Fruit fly (Drosophila melanogaster): ENCODE measurements around the gene Grl62a.

The Grl62a gene

DNA sequence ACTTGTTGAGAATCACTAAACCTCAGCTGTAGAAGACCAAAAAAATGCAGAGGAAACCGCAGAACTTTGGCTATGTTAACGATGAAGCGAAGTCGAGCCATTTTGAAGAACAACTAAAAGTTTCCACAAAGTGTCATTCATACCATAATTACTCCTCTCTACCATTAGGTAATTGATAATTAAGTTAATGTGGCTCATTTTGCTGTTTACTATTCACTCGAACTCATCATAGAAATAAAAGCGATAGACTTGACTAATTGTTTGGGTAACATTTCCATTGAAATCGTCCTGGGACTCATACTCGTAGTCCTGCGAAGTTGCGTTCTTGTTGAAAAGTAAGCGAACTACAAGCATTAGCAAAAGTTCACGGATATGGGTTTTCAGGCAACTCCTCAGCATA is at the start of gene Grl62a:
Grl62a (minus strand) TSS at position 101 of the 400 bp plus-strand sequence.
- TF ChIP-seq CG5204 (GFP tag; optimal IDR thresholded peaks at IDR 0.05) (no peak), CG12768 (GFP tag; optimal IDR thresholded peaks at IDR 0.05) (no peak), CG11617 (GFP tag; optimal IDR thresholded peaks at IDR 0.05) (no peak), cic (GFP tag; optimal IDR thresholded peaks at IDR 0.05) (no peak), CG33017 (tag; optimal IDR thresholded peaks at IDR 0.05) (no peak)

DNA sequence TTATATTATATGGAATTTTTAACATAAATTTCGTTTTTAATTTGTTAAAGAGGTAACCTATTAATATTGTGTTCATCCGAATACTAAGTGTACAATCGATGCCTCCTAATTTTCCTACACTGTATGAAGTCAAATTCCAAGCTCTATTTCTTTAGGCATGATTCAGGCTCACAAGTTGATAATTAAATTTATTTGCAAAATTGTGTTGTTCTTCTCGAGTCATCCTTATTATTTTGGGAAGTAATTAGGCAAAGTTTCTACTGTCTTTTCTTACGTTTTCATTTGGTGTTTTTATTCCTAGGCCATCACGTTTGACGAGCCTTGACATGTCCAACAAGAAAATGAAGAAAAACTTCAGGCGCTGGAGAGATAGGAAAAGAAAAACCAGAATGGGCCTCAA is 16.4 kb upstream of the Grl62a start, which contains the start of gene CG42355:
CG42355 (minus strand) TSS at position 101 of the 400 bp plus-strand sequence.
- TF ChIP-seq bab1 (GFP tag; optimal IDR thresholded peaks at IDR 0.05) (no peak), CG12768 (GFP tag; optimal IDR thresholded peaks at IDR 0.05) (no peak), toe (GFP tag; optimal IDR thresholded peaks at IDR 0.05) (no peak), CG33017 (tag; optimal IDR thresholded peaks at IDR 0.05) (no peak), CG11617 (GFP tag; optimal IDR thresholded peaks at IDR 0.05) (no peak), tj (GFP tag; optimal IDR thresholded peaks at IDR 0.05) (no peak), CG1620 (GFP tag; optimal IDR thresholded peaks at IDR 0.05) (no peak), cic (GFP tag; optimal IDR thresholded peaks at IDR 0.05) (no peak), CG5204 (GFP tag; optimal IDR thresholded peaks at IDR 0.05) (no peak), Mnt (GFP tag; optimal IDR thresholded peaks at IDR 0.05) (no peak), CG7045 (GFP tag; optimal IDR thresholded peaks at IDR 0.05) (no peak)

- TF ChIP-seq CG11617 (GFP tag; optimal IDR thresholded peaks at IDR 0.05) (no peak), tj (GFP tag; optimal IDR thresholded peaks at IDR 0.05) (no peak), bab1 (GFP tag; optimal IDR thresholded peaks at IDR 0.05) (no peak), kay (GFP tag; ENCODE audit: borderline replicate concordance) (no peak), CG7045 (GFP tag; optimal IDR thresholded peaks at IDR 0.05) (no peak), CG5204 (GFP tag; optimal IDR thresholded peaks at IDR 0.05) (no peak), CG7101 (tag; optimal IDR thresholded peaks at IDR 0.05) (no peak), cnc (optimal IDR thresholded peaks at IDR 0.05) (no peak), Crg-1 (GFP tag; optimal IDR thresholded peaks at IDR 0.05) (no peak), CG33017 (tag; optimal IDR thresholded peaks at IDR 0.05) (no peak)
Observed at dm6 chr3L:2026691-2027090, 4.9 kb upstream of the Grl62a start, which contains the start of gene Grl62c. TSS of gene Grl62c (plus strand) at chr3L:2026991.

- no peak for TF ChIP-seq Clk (GFP tag; optimal IDR thresholded peaks at IDR 0.05)
- TF ChIP-seq CG7045 (GFP tag; optimal IDR thresholded peaks at IDR 0.05), result no peak
Observed at dm6 chr3L:2023291-2023690, 1.5 kb upstream of the Grl62a start, which contains the start of gene Grl62b. TSS of gene Grl62b (minus strand) at chr3L:2023391.

- TF ChIP-seq pad (GFP tag; optimal IDR thresholded peaks at IDR 0.05), result no peak
- TF ChIP-seq Mnt (GFP tag; optimal IDR thresholded peaks at IDR 0.05), result no peak
- TF ChIP-seq tj (GFP tag; optimal IDR thresholded peaks at IDR 0.05), result no peak
- no peak for TF ChIP-seq CG7101 (tag; optimal IDR thresholded peaks at IDR 0.05)
- TF ChIP-seq CG12768 (GFP tag; optimal IDR thresholded peaks at IDR 0.05), result no peak
- TF ChIP-seq CG11617 (GFP tag; optimal IDR thresholded peaks at IDR 0.05), result no peak
- TF ChIP-seq CG5204 (GFP tag; optimal IDR thresholded peaks at IDR 0.05), result no peak
- TF ChIP-seq Clk (GFP tag; optimal IDR thresholded peaks at IDR 0.05), result no peak
- no peak for TF ChIP-seq toe (GFP tag; optimal IDR thresholded peaks at IDR 0.05)
- TF ChIP-seq cic (GFP tag; optimal IDR thresholded peaks at IDR 0.05), result no peak
- no peak for TF ChIP-seq kay (GFP tag; ENCODE audit: borderline replicate concordance)
- TF ChIP-seq ovo (GFP tag; optimal IDR thresholded peaks at IDR 0.05), result no peak
- no peak for TF ChIP-seq CG1620 (GFP tag; optimal IDR thresholded peaks at IDR 0.05)
- no peak for TF ChIP-seq bab1 (GFP tag; optimal IDR thresholded peaks at IDR 0.05)
Observed at dm6 chr3L:2005551-2005950, 16.2 kb downstream of the Grl62a start, which contains the start of gene CG42841. TSS of gene CG42841 (minus strand) at chr3L:2005651.

DNA sequence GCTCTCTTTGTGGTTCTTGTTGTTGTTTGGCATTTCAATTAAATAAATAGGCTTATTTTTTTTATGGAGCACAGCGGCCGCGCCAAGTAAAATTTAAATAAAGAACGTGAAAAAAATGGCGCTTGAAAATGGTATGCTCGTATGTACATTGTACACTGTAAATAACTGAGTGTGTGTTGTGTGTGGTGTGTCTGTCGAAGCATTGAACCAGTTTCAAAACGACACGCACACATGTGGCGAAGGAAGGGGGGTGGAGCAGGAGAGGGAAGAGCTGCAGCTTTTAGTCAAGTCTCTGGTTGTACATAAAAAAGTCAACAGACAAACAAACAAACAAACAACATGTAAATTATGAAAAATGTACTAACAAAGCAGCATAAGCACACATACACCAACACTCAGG is 17.0 kb downstream of the Grl62a start:
- TF ChIP-seq cic (GFP tag; optimal IDR thresholded peaks at IDR 0.05), result no peak
- TF ChIP-seq CG7101 (tag; optimal IDR thresholded peaks at IDR 0.05), result no peak
- no peak for TF ChIP-seq CG5204 (GFP tag; optimal IDR thresholded peaks at IDR 0.05)
- no peak for TF ChIP-seq Clk (GFP tag; optimal IDR thresholded peaks at IDR 0.05)
- TF ChIP-seq CG14711 (tag; optimal IDR thresholded peaks at IDR 0.05), result no peak
- TF ChIP-seq Crg-1 (GFP tag; optimal IDR thresholded peaks at IDR 0.05), result no peak
- TF ChIP-seq CG7045 (GFP tag; optimal IDR thresholded peaks at IDR 0.05), result no peak
- no peak for TF ChIP-seq CG33017 (tag; optimal IDR thresholded peaks at IDR 0.05)
- no peak for TF ChIP-seq bab1 (GFP tag; optimal IDR thresholded peaks at IDR 0.05)
- TF ChIP-seq Mnt (GFP tag; optimal IDR thresholded peaks at IDR 0.05), result no peak
- TF ChIP-seq kay (GFP tag; ENCODE audit: borderline replicate concordance), result no peak
- no peak for TF ChIP-seq Hr96 (GFP tag; optimal IDR thresholded peaks at IDR 0.05)
- TF ChIP-seq toe (GFP tag; optimal IDR thresholded peaks at IDR 0.05), result no peak
- TF ChIP-seq CG11617 (GFP tag; optimal IDR thresholded peaks at IDR 0.05), result no peak
- TF ChIP-seq ovo (GFP tag; optimal IDR thresholded peaks at IDR 0.05), result no peak
- TF ChIP-seq cnc (optimal IDR thresholded peaks at IDR 0.05), result no peak
- TF ChIP-seq CG12768 (GFP tag; optimal IDR thresholded peaks at IDR 0.05), result no peak
- TF ChIP-seq tj (GFP tag; optimal IDR thresholded peaks at IDR 0.05), result no peak
- TF ChIP-seq CG1620 (GFP tag; optimal IDR thresholded peaks at IDR 0.05), result no peak
- no peak for TF ChIP-seq pad (GFP tag; optimal IDR thresholded peaks at IDR 0.05)

dm6 chr3L:1985406-1985805 is 36.4 kb downstream of the Grl62a start:
- no peak for TF ChIP-seq Clk (GFP tag; optimal IDR thresholded peaks at IDR 0.05)
- TF ChIP-seq bab1 (GFP tag; optimal IDR thresholded peaks at IDR 0.05), result no peak
- no peak for TF ChIP-seq pad (GFP tag; optimal IDR thresholded peaks at IDR 0.05)
- TF ChIP-seq kay (GFP tag; ENCODE audit: borderline replicate concordance), result no peak
- TF ChIP-seq Crg-1 (GFP tag; optimal IDR thresholded peaks at IDR 0.05), result no peak
- TF ChIP-seq cic (GFP tag; optimal IDR thresholded peaks at IDR 0.05), result no peak
- no peak for TF ChIP-seq toe (GFP tag; optimal IDR thresholded peaks at IDR 0.05)
- TF ChIP-seq tj (GFP tag; optimal IDR thresholded peaks at IDR 0.05), result no peak
- no peak for TF ChIP-seq CG12768 (GFP tag; optimal IDR thresholded peaks at IDR 0.05)
- TF ChIP-seq Hr96 (GFP tag; optimal IDR thresholded peaks at IDR 0.05), result no peak
- TF ChIP-seq CG7045 (GFP tag; optimal IDR thresholded peaks at IDR 0.05), result no peak
- no peak for TF ChIP-seq CG7101 (tag; optimal IDR thresholded peaks at IDR 0.05)
- no peak for TF ChIP-seq Mnt (GFP tag; optimal IDR thresholded peaks at IDR 0.05)
- TF ChIP-seq CG33017 (tag; optimal IDR thresholded peaks at IDR 0.05), result no peak
- no peak for TF ChIP-seq cnc (optimal IDR thresholded peaks at IDR 0.05)
- no peak for TF ChIP-seq CG11617 (GFP tag; optimal IDR thresholded peaks at IDR 0.05)

All from whole organism, adult.